Worm (Caenorhabditis elegans): ENCODE results near the gene asp-12.
A peak's percentile ranks its signal among the peaks of the same experiment; 100 is the strongest.

Gene asp-12

DNA sequence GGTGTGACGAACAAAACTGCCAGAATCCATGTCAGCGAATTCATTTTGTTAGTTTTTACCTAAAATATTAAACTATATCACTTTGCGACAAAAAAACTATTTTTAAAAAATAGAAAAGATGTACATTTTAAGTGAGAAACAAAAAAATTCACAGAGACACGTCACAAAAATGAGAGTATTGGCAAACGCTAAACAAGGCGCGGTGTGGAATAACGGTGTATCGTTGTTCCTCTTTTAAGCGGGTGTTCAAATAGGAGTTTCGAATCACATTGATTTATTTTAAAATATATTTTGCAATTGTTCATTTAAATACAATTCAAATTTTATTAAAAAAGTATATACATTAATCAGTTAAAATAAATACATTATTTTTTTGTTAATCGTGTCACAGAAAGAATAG, 33.5 kb downstream of the asp-12 start, which contains the start of gene sel-9:
sel-9 (minus strand) TSS at position 59 of the 400 bp plus-strand sequence.
- TF ChIP-seq skn-1 (tag; optimal IDR thresholded peaks at IDR 0.05) = peak; percentile 16
- no peak for TF ChIP-seq mml-1 (tag; optimal IDR thresholded peaks at IDR 0.05)
- TF ChIP-seq lin-15B (tag; optimal IDR thresholded peaks at IDR 0.05) = peak; percentile 74
- no peak for TF ChIP-seq nhr-76 (tag; optimal IDR thresholded peaks at IDR 0.05)
- TF ChIP-seq hmg-11 (tag; optimal IDR thresholded peaks at IDR 0.05) = no peak
- no peak for TF ChIP-seq nhr-237 (tag; optimal IDR thresholded peaks at IDR 0.05)
- peak; percentile 9 for TF ChIP-seq ceh-28 (tag; optimal IDR thresholded peaks at IDR 0.05)
- TF ChIP-seq zag-1 (tag; optimal IDR thresholded peaks at IDR 0.05) = no peak
- no peak for TF ChIP-seq ztf-11 (tag; optimal IDR thresholded peaks at IDR 0.05)
- TF ChIP-seq elt-2 (tag; optimal IDR thresholded peaks at IDR 0.05) = peak; percentile 22
- TF ChIP-seq nfya-1 (tag; optimal IDR thresholded peaks at IDR 0.05; ENCODE audit: insufficient read depth) = peak; percentile 54
- no peak for TF ChIP-seq nhr-12 (tag; optimal IDR thresholded peaks at IDR 0.05)
- TF ChIP-seq elt-1 (tag; optimal IDR thresholded peaks at IDR 0.05) = no peak
- TF ChIP-seq tbx-2 (tag; optimal IDR thresholded peaks at IDR 0.05) = no peak
- no peak for TF ChIP-seq fos-1 (tag; optimal IDR thresholded peaks at IDR 0.05)
- peak; percentile 60 for TF ChIP-seq pha-4 (tag; optimal IDR thresholded peaks at IDR 0.05)
- TF ChIP-seq nhr-23 (tag; optimal IDR thresholded peaks at IDR 0.05) = peak; percentile 46
- TF ChIP-seq nhr-77 (tag; optimal IDR thresholded peaks at IDR 0.05) = no peak
- TF ChIP-seq aly-2 (tag; optimal IDR thresholded peaks at IDR 0.05) = no peak
- no peak for TF ChIP-seq sea-2 (GFP tag; optimal IDR thresholded peaks at IDR 0.05)

DNA sequence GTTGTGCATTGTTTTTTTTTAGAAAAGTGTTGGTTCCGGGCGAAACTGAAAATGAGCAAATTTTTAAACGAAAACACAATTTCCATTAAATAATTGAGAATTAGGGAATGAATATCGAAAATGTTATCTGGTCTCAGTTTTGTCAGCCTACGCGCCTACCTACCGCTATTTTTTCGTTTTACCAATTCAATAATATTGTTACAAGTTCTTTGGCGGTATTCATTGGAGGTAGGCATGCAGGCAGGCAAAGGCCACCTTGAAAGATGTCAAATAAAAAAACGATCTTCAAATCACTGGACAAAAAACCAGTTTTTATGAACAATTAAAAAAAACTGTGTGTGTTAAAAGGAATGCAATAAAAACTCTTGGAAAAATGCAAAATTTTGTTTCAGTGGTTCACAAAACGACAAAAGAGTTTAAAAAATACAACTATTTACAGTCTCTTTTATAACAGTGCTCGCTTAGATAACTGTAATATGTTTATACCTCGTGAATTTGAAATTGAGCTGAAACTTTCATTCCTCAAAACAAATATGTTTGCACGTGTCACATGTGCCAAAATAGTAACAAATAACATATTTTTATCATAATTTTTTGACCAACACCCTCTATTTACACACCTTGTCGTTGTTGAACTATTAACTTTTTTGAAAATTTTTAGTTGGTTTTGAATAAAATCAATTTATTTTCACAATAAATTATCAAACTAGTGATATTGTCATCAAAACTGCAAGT, 35.6 kb downstream of the asp-12 start, which contains the start of gene W02D7.11:
W02D7.11 (minus strand) TSS at position 51 of the 735 bp plus-strand sequence.
- TF ChIP-seq aly-2 (tag; optimal IDR thresholded peaks at IDR 0.05) = no peak
- no peak for TF ChIP-seq lsy-12 (tag; optimal IDR thresholded peaks at IDR 0.05)
- TF ChIP-seq elt-1 (tag; optimal IDR thresholded peaks at IDR 0.05) = no peak
- TF ChIP-seq R02D3.7 (tag; optimal IDR thresholded peaks at IDR 0.05) = no peak
- TF ChIP-seq pqm-1 (tag; optimal IDR thresholded peaks at IDR 0.05) = peak; percentile 9
- TF ChIP-seq nfya-1 (tag; optimal IDR thresholded peaks at IDR 0.05; ENCODE audit: insufficient read depth) = no peak
- no peak for TF ChIP-seq nhr-25 (tag; optimal IDR thresholded peaks at IDR 0.05)
- no peak for TF ChIP-seq nhr-67 (tag; optimal IDR thresholded peaks at IDR 0.05)
- TF ChIP-seq hmg-11 (tag; optimal IDR thresholded peaks at IDR 0.05) = no peak
- TF ChIP-seq ceh-16 (tag; optimal IDR thresholded peaks at IDR 0.05) = no peak
- no peak for TF ChIP-seq jun-1 (tag; optimal IDR thresholded peaks at IDR 0.05)
- peak; percentile 87 for TF ChIP-seq pha-4 (tag; optimal IDR thresholded peaks at IDR 0.05)
- peak; percentile 36 for TF ChIP-seq elt-2 (tag; optimal IDR thresholded peaks at IDR 0.05)

DNA sequence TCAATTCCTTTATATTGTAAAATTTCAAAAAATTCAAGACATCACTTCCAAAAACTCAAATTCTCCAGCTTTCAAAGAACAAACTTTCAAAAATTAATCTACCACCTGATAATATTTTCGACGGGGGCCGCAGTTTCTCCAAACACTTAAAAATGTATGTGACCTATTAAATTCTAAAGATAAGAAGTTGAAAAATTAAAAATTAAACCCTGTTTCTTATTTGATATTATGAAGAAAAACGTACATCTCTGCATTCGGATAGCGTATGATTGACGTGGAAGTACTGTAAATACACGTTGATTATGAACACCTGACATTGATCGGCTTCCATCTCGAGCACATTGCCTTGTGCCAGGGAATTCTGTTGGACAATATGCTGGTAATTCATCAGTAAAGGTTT, 36.9 kb downstream of the asp-12 start:
- TF ChIP-seq pqm-1 (tag; optimal IDR thresholded peaks at IDR 0.05) = peak; percentile 58
- peak; percentile 70 for TF ChIP-seq elt-2 (tag; optimal IDR thresholded peaks at IDR 0.05)
- no peak for TF ChIP-seq nhr-11 (tag; optimal IDR thresholded peaks at IDR 0.05)
- peak; percentile 23 for TF ChIP-seq pha-4 (tag; optimal IDR thresholded peaks at IDR 0.05)

DNA sequence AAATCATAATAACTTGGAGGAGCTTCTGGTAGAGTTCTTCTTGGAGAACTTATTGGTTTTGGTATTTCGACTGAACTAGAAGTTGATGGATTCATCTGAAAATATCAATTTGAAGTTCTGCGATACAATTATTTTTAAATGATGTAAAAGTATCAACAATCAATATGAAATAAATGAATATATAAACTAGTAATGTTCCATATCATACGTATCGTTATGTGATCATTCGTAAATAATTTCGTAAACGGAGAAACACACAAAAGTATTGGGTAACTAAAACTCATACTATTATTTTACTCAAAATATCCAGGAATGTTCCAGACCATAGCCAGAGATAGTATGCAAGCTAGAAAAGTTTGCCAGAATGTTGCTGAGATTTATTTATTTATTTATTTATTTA, 37.4 kb downstream of the asp-12 start, which contains the start of gene W02D7.8:
W02D7.8 (minus strand) TSS at position 101 of the 400 bp plus-strand sequence.
- TF ChIP-seq nhr-43 (tag; optimal IDR thresholded peaks at IDR 0.05; ENCODE audit: poor library complexity, severe bottlenecking) (no peak), nhr-77 (tag; optimal IDR thresholded peaks at IDR 0.05) (no peak), hmg-11 (tag; optimal IDR thresholded peaks at IDR 0.05) (no peak), fkh-10 (GFP tag; optimal IDR thresholded peaks at IDR 0.05) (no peak), mml-1 (tag; optimal IDR thresholded peaks at IDR 0.05) (no peak), jun-1 (tag; optimal IDR thresholded peaks at IDR 0.05) (no peak), pqm-1 (tag; optimal IDR thresholded peaks at IDR 0.05) (no peak), egl-27 (tag; optimal IDR thresholded peaks at IDR 0.05) (no peak), ceh-9 (tag; optimal IDR thresholded peaks at IDR 0.05) (no peak), unc-62 (GFP tag; optimal IDR thresholded peaks at IDR 0.05) (no peak), sea-2 (GFP tag; optimal IDR thresholded peaks at IDR 0.05) (no peak), lin-39 (tag; optimal IDR thresholded peaks at IDR 0.05) (no peak), nfya-1 (tag; optimal IDR thresholded peaks at IDR 0.05; ENCODE audit: insufficient read depth) (no peak), nhr-25 (tag; optimal IDR thresholded peaks at IDR 0.05) (no peak)
